Fruit fly (Drosophila melanogaster): ENCODE measurements around the gene Sid.

DNA sequence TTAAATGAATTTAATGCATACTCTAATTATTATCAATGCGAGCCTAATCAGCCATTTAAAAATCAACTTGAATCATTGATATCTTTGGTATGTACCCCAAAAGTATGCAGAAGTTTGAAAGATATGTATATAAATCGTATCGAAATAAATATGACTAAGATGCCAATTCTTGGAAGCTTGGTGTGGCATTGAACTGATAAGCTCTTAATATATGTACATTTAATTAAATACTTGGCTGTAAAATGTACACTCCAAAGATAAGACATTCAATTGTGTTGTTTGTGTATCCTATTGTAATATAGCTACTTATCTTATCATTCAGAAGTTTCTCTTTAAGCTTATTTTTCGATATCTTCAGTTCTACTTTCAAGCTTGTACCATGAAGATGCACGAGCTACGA lies 1.6 kb upstream of the Sid start, which contains the start of gene CG33346:
- TF ChIP-seq ovo (GFP tag; optimal IDR thresholded peaks at IDR 0.05) (no peak), toe (GFP tag; optimal IDR thresholded peaks at IDR 0.05) (no peak)

Measured in whole organism, adult.